Fruit fly (Drosophila melanogaster): Measurements from ENCODE around the gene CG3168.

The CG3168 gene

DNA sequence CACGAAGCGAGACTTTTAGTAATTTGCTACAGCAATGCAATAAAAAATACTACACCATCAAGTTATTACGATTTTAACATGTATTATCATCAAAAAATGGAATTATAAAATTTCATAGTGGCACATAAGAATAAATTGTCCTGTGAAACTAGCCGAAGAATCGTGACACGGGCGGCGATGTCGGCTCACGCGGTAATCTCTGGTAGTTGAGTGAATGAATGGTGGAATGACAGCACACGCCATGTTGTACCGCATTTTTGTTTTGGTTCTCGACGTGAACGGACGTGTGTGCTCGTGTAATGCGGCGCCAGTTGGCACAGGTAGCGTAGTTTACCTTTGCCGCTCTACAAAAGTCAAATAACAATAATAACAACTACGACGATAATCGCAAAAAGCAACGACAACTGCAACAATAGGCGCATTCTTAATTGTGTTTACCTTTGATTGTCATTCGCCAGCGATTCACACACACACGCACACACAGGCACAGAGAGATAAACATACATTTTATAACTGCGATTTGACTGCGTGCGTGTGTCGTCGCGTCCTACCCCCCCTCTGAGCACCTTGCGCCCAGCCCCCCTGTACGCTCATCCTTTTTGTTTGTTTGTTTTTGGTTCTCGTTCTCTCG is 40.4 kb downstream of the CG3168 start, which contains the start of gene CG14441 (continued):
- TF ChIP-seq nerfin-1 (tag; optimal IDR thresholded peaks at IDR 0.05): peak; percentile 66

- TF ChIP-seq row (GFP tag; IDR thresholded peaks at IDR 0.05) (peak; percentile 71), MESR4 (GFP tag; optimal IDR thresholded peaks at IDR 0.05) (peak; percentile 50), lab (GFP tag; optimal IDR thresholded peaks at IDR 0.05) (no peak), bbx (GFP tag; IDR thresholded peaks at IDR 0.05; ENCODE audit: partially characterized antibody) (peak; percentile 25; the same call in 1 of the 2 replicates), Hr51 (GFP tag; optimal IDR thresholded peaks at IDR 0.05) (no peak), Dp (GFP tag; optimal IDR thresholded peaks at IDR 0.05) (peak; percentile 39), Vsx1 (GFP tag; optimal IDR thresholded peaks at IDR 0.05) (peak; percentile 2), hkb (optimal IDR thresholded peaks at IDR 0.05) (no peak), hkb (GFP tag; IDR thresholded peaks at IDR 0.05) (peak; percentile 40; the same call in 1 of the 2 replicates), E2f2 (GFP tag; IDR thresholded peaks at IDR 0.05) (peak; percentile 38), NFAT (GFP tag; IDR thresholded peaks at IDR 0.05) (peak; percentile 8; the same call in 1 of the 2 replicates), CG8765 (GFP tag; IDR thresholded peaks at IDR 0.05) (no peak), CG2129 (GFP tag; IDR thresholded peaks at IDR 0.05; ENCODE audit: partially characterized antibody) (no peak), HmgZ (tag; optimal IDR thresholded peaks at IDR 0.05) (peak; percentile 45), CG8359 (GFP tag; optimal IDR thresholded peaks at IDR 0.05; ENCODE audit: borderline replicate concordance) (no peak), wek (GFP tag; optimal IDR thresholded peaks at IDR 0.05) (peak; percentile 15), sqz (GFP tag; optimal IDR thresholded peaks at IDR 0.05) (peak; percentile 67), onecut (GFP tag; IDR thresholded peaks at IDR 0.05) (peak; percentile 90), Lhr (GFP tag; optimal IDR thresholded peaks at IDR 0.05) (peak; percentile 7), cad (GFP tag; optimal IDR thresholded peaks at IDR 0.05) (no peak), CG11696 (GFP tag; IDR thresholded peaks at IDR 0.05) (no peak), CG1603 (tag; optimal IDR thresholded peaks at IDR 0.05) (peak; percentile 8), CG2875 (GFP tag; optimal IDR thresholded peaks at IDR 0.05) (no peak), CG8089 (GFP tag; optimal IDR thresholded peaks at IDR 0.05) (no peak), nom (GFP tag; optimal IDR thresholded peaks at IDR 0.05) (peak; percentile 33), Jarid2 (GFP tag; optimal IDR thresholded peaks at IDR 0.05) (no peak), Pdp1 (GFP tag; optimal IDR thresholded peaks at IDR 0.05) (peak in 1 of 2 experiments; percentile 51), tna (GFP tag; IDR thresholded peaks at IDR 0.05; ENCODE audit: partially characterized antibody) (0 out of 2 replicates have a peak, but pooled peaks have one; percentile 27), D19B (GFP tag; optimal IDR thresholded peaks at IDR 0.05) (no peak), CG11504 (tag; optimal IDR thresholded peaks at IDR 0.05) (peak; percentile 1), CG32772 (GFP tag; IDR thresholded peaks at IDR 0.05) (no peak), CG15601 (tag; optimal IDR thresholded peaks at IDR 0.05) (peak; percentile 30), CG2678 (tag; optimal IDR thresholded peaks at IDR 0.05) (peak; percentile 23), unc-4 (GFP tag; IDR thresholded peaks at IDR 0.05; ENCODE audit: partially characterized antibody) (0 out of 2 replicates have a peak, but pooled peaks have one; percentile 11), bsh (GFP tag; optimal IDR thresholded peaks at IDR 0.05) (peak in 1 of 2 experiments; percentile 7), kni (GFP tag; optimal IDR thresholded peaks at IDR 0.05) (peak; percentile 5), sens (GFP tag) (peak; percentile 63), Xrp1 (GFP tag; IDR thresholded peaks at IDR 0.05) (0 out of 2 replicates have a peak, but pooled peaks have one; percentile 7), CG10147 (GFP tag; optimal IDR thresholded peaks at IDR 0.05) (peak; percentile 12), mirr (GFP tag; optimal IDR thresholded peaks at IDR 0.05) (peak; percentile 39), sc (optimal IDR thresholded peaks at IDR 0.05) (no peak), sc (GFP tag; optimal IDR thresholded peaks at IDR 0.05) (no peak), CG13287 (GFP tag; IDR thresholded peaks at IDR 0.05; ENCODE audit: partially characterized antibody) (peak; percentile 12; the same call in 1 of the 2 replicates), Six4 (GFP tag; optimal IDR thresholded peaks at IDR 0.05) (no peak)
Observed at dm6 chrX:6698248-6698812, 41.5 kb downstream of the CG3168 start, which contains the start of gene CG14440. CG14440 (minus strand) TSS chrX:6698567.

Data from whole organism, embryonic.